Worm (Caenorhabditis elegans): ENCODE measurements around the gene Y51H4A.1.
A peak's percentile ranks its signal among the peaks of the same experiment; 100 is the strongest.

Gene Y51H4A.1

DNA sequence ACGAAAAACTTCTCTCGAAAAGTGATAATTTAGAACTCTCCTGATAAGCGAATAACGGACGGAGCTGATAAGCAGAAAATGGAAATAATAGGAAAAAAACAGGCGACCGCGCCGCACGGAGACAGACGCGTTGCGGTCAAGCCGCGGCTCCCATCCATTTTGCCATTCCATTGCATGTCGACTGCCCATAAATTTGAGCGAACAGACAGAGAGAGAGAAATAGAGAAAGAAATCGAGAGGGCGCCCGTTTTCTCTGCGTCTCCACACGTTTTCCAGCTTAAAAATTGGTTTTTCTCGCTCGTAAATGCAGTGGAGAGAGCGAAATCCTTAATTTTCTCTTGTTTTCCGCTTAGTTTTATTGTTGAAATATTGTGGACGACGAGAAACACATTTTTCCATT, 24.8 kb upstream of the Y51H4A.1 start:
- TF ChIP-seq pha-4 (tag; optimal IDR thresholded peaks at IDR 0.05) = peak; percentile 16
- TF ChIP-seq mls-2 (tag; optimal IDR thresholded peaks at IDR 0.05) = no peak
- no peak for TF ChIP-seq snpc-4 (tag; optimal IDR thresholded peaks at IDR 0.05)
- TF ChIP-seq unc-120 (tag; optimal IDR thresholded peaks at IDR 0.05; ENCODE audit: poor library complexity, severe bottlenecking) = peak; percentile 15
- peak; percentile 36 for TF ChIP-seq unc-62 (GFP tag; optimal IDR thresholded peaks at IDR 0.05)
- TF ChIP-seq ces-1 (GFP tag; optimal IDR thresholded peaks at IDR 0.05) = peak; percentile 82
- no peak for TF ChIP-seq nhr-12 (tag; optimal IDR thresholded peaks at IDR 0.05)
- no peak for TF ChIP-seq ham-2 (GFP tag; optimal IDR thresholded peaks at IDR 0.05)
- no peak for TF ChIP-seq nhr-76 (tag; optimal IDR thresholded peaks at IDR 0.05)
- no peak for TF ChIP-seq sem-2 (GFP tag; optimal IDR thresholded peaks at IDR 0.05)
- no peak for TF ChIP-seq ceh-83 (GFP tag; optimal IDR thresholded peaks at IDR 0.05)
- no peak for TF ChIP-seq unc-39 (tag; optimal IDR thresholded peaks at IDR 0.05)
- TF ChIP-seq M03D4.4 (tag; optimal IDR thresholded peaks at IDR 0.05) = no peak
- no peak for TF ChIP-seq elt-3 (tag; optimal IDR thresholded peaks at IDR 0.05)
- no peak for TF ChIP-seq blmp-1 (tag; optimal IDR thresholded peaks at IDR 0.05)
- TF ChIP-seq tbx-8 (GFP tag; optimal IDR thresholded peaks at IDR 0.05) = no peak
- no peak for TF ChIP-seq hlh-1 (tag; optimal IDR thresholded peaks at IDR 0.05)
- no peak for TF ChIP-seq bed-3 (GFP tag; optimal IDR thresholded peaks at IDR 0.05)

- TF ChIP-seq zip-8 (tag; optimal IDR thresholded peaks at IDR 0.05) (no peak), unc-39 (tag; optimal IDR thresholded peaks at IDR 0.05) (no peak), nhr-12 (tag; optimal IDR thresholded peaks at IDR 0.05) (no peak), bed-3 (GFP tag; optimal IDR thresholded peaks at IDR 0.05) (no peak), mab-5 (tag; optimal IDR thresholded peaks at IDR 0.05) (peak; percentile 70), ceh-83 (GFP tag; optimal IDR thresholded peaks at IDR 0.05) (no peak), drap-1 (GFP tag; optimal IDR thresholded peaks at IDR 0.05) (no peak), ceh-39 (tag; optimal IDR thresholded peaks at IDR 0.05) (peak; percentile 1), sptf-1 (tag; optimal IDR thresholded peaks at IDR 0.05) (peak; percentile 49), nhr-28 (tag; optimal IDR thresholded peaks at IDR 0.05) (no peak), unc-120 (tag; optimal IDR thresholded peaks at IDR 0.05; ENCODE audit: poor library complexity, severe bottlenecking) (peak; percentile 91), nhr-2 (tag; optimal IDR thresholded peaks at IDR 0.05) (no peak), nhr-237 (tag; optimal IDR thresholded peaks at IDR 0.05) (peak; percentile 67), unc-62 (GFP tag; optimal IDR thresholded peaks at IDR 0.05) (peak; percentile 97), hlh-1 (tag; optimal IDR thresholded peaks at IDR 0.05) (peak; percentile 30), tbx-8 (GFP tag; optimal IDR thresholded peaks at IDR 0.05) (no peak), elt-1 (tag; optimal IDR thresholded peaks at IDR 0.05; ENCODE audit: borderline replicate concordance, insufficient read depth) (peak; percentile 73), snpc-4 (tag; optimal IDR thresholded peaks at IDR 0.05) (no peak), lin-32 (GFP tag; optimal IDR thresholded peaks at IDR 0.05) (no peak), cnd-1 (tag; optimal IDR thresholded peaks at IDR 0.05) (no peak), blmp-1 (tag; optimal IDR thresholded peaks at IDR 0.05) (peak; percentile 17), M03D4.4 (tag; optimal IDR thresholded peaks at IDR 0.05) (peak; percentile 68), mep-1 (tag; optimal IDR thresholded peaks at IDR 0.05) (no peak), ztf-11 (tag; optimal IDR thresholded peaks at IDR 0.05) (no peak), flh-1 (GFP tag; optimal IDR thresholded peaks at IDR 0.05) (no peak), ham-2 (GFP tag; optimal IDR thresholded peaks at IDR 0.05) (peak; percentile 39), ces-1 (GFP tag; optimal IDR thresholded peaks at IDR 0.05) (peak; percentile 96), nhr-76 (tag; optimal IDR thresholded peaks at IDR 0.05) (no peak), mls-2 (tag; optimal IDR thresholded peaks at IDR 0.05) (peak; percentile 44), lsy-2 (tag; optimal IDR thresholded peaks at IDR 0.05) (peak; percentile 13), elt-3 (tag; optimal IDR thresholded peaks at IDR 0.05) (no peak), pha-4 (tag; optimal IDR thresholded peaks at IDR 0.05) (peak; percentile 27), sem-2 (GFP tag; optimal IDR thresholded peaks at IDR 0.05) (no peak), ceh-43 (GFP tag; optimal IDR thresholded peaks at IDR 0.05) (no peak), lin-13 (tag; optimal IDR thresholded peaks at IDR 0.05) (no peak)
These were observed 20.9 kb upstream of the Y51H4A.1 start for ce11 chrIV:16498031-16498442.

ce11 chrIV:16496491-16496890, 19.4 kb upstream of the Y51H4A.1 start:
- TF ChIP-seq mab-5 (tag; optimal IDR thresholded peaks at IDR 0.05) = peak; percentile 42
- no peak for TF ChIP-seq mls-2 (tag; optimal IDR thresholded peaks at IDR 0.05)
- peak; percentile 66 for TF ChIP-seq unc-120 (tag; optimal IDR thresholded peaks at IDR 0.05; ENCODE audit: poor library complexity, severe bottlenecking)
- no peak for TF ChIP-seq nhr-12 (tag; optimal IDR thresholded peaks at IDR 0.05)
- TF ChIP-seq ces-1 (GFP tag; optimal IDR thresholded peaks at IDR 0.05) = peak; percentile 59
- peak; percentile 62 for TF ChIP-seq unc-62 (GFP tag; optimal IDR thresholded peaks at IDR 0.05)

All from whole organism, mixed stage, embryonic.